Worm (Caenorhabditis elegans) whole organism, mixed stage, embryonic: Measurements from ENCODE around the gene sri-31.

Source experiments
- bed-3 ChIP-seq: fragments of 200-800 bp; sonication (Bioruptor generic); optimal IDR thresholded peaks from 3 replicates; lab custom pipeline; 2018; ENCODE audit warnings: mild to moderate bottlenecking, missing genetic modification characterization, moderate library complexity, missing compliant biosample characterization
- drap-1 ChIP-seq: fragments of 200-800 bp; sonication (Bioruptor generic); optimal IDR thresholded peaks from 3 replicates; lab custom pipeline; 2018; ENCODE audit warnings: mild to moderate bottlenecking, missing genetic modification characterization, missing compliant biosample characterization
- elt-3 ChIP-seq: fragments of 150-350 bp; optimal IDR thresholded peaks from 2 replicates; lab custom pipeline; 2014; ENCODE audit warnings: missing biosample characterization, missing genetic modification characterization
- ham-2 ChIP-seq: fragments of 200-800 bp; sonication (Bioruptor generic); optimal IDR thresholded peaks from 2 replicates; lab custom pipeline; 2018; ENCODE audit warnings: mild to moderate bottlenecking, missing genetic modification characterization, missing compliant biosample characterization
- lsy-2 ChIP-seq: fragments of 150-350 bp; optimal IDR thresholded peaks from 2 replicates; lab custom pipeline; 2014; ENCODE audit warnings: missing biosample characterization, missing genetic modification characterization
- nhr-12 ChIP-seq: fragments of 150-350 bp; optimal IDR thresholded peaks from 2 replicates; lab custom pipeline; 2014; ENCODE audit warnings: missing biosample characterization, missing genetic modification characterization
- nhr-76 ChIP-seq: sonication (generic microtip); optimal IDR thresholded peaks from 2 replicates; lab custom pipeline; 2017; ENCODE audit warnings: missing biosample characterization, missing genetic modification characterization
- pha-4 ChIP-seq: fragments of 150-350 bp; optimal IDR thresholded peaks from 2 replicates; lab custom pipeline; 2018; ENCODE audit warnings: missing biosample characterization, missing genetic modification reagents, missing genetic modification characterization
- snpc-4 ChIP-seq: fragments of 150-350 bp; optimal IDR thresholded peaks from 2 replicates; lab custom pipeline; 2014; ENCODE audit warnings: missing biosample characterization, missing genetic modification characterization

ce11 chrII:3053689-3054088, 2.9 kb downstream of the sri-31 start:
- TF ChIP-seq nhr-12 (tag; lab: Kevin White, UChicago) (no peak), pha-4 (no peak), bed-3 (GFP tag; lab: Kevin White, UChicago) (no peak), snpc-4 (tag; lab: Kevin White, UChicago) (no peak), lsy-2 (tag; lab: Kevin White, UChicago) (no peak), elt-3 (tag; lab: Kevin White, UChicago) (no peak), nhr-76 (tag; lab: Kevin White, UChicago) (no peak), drap-1 (no peak), ham-2 (GFP tag; lab: Kevin White, UChicago) (no peak)
